Worm (Caenorhabditis elegans): ENCODE data around the gene mdf-2.

ce11 chrIV:2602862-2603189 is 38.1 kb downstream of the mdf-2 start:
- TF ChIP-seq fos-1 (tag; optimal IDR thresholded peaks at IDR 0.05), result no peak
- TF ChIP-seq ZK546.5 (tag; optimal IDR thresholded peaks at IDR 0.05), result no peak
- TF ChIP-seq alr-1 (tag; optimal IDR thresholded peaks at IDR 0.05), result no peak

Data from whole organism, L2 larva.